Worm (Caenorhabditis elegans) whole organism, L3 larva: Measurements from ENCODE around the gene C30F2.2.

ENCODE experiments used
- aly-2 ChIP-seq: fragments of 150-350 bp; optimal IDR thresholded peaks from 2 replicates; lab custom pipeline; 2014; ENCODE audit warnings: missing biosample characterization, missing genetic modification characterization
- ceh-82 ChIP-seq: fragments of 150-350 bp; optimal IDR thresholded peaks from 2 replicates; lab custom pipeline; 2014; ENCODE audit warnings: missing biosample characterization, missing genetic modification characterization
- elt-3 ChIP-seq, 3 experiments: fragments of 150-350 bp in 1 of 3; sonication (generic microtip) in 2 of 3; optimal IDR thresholded peaks; 2 replicates in 2 of 3; 4 replicates in 1 of 3; lab custom pipeline; 2014 to 2017; ENCODE audit warnings: missing biosample characterization in 3 of 3, missing genetic modification characterization in 3 of 3
- fos-1 ChIP-seq: fragments of 150-350 bp; optimal IDR thresholded peaks from 2 replicates; lab custom pipeline; 2014; ENCODE audit warnings: missing biosample characterization, missing genetic modification characterization
- nhr-237 ChIP-seq: fragments of 150-350 bp; optimal IDR thresholded peaks from 2 replicates; lab custom pipeline; 2014; ENCODE audit warnings: missing biosample characterization, missing genetic modification characterization
- nhr-77 ChIP-seq: fragments of 150-350 bp; optimal IDR thresholded peaks from 2 replicates; lab custom pipeline; 2014; ENCODE audit warnings: missing biosample characterization, missing genetic modification characterization
- tbx-2 ChIP-seq: sonication (generic microtip); optimal IDR thresholded peaks from 2 replicates; lab custom pipeline; 2016; ENCODE audit warnings: mild to moderate bottlenecking, missing genetic modification characterization, missing compliant biosample characterization
- unc-62 ChIP-seq: fragments of 150-350 bp; sonication (generic microtip); optimal IDR thresholded peaks from 4 replicates; lab custom pipeline; 2014; ENCODE audit warnings: missing biosample characterization, missing genetic modification reagents, missing genetic modification characterization
- zag-1 ChIP-seq: fragments of 150-350 bp; optimal IDR thresholded peaks from 2 replicates; lab custom pipeline; 2014; ENCODE audit warnings: missing biosample characterization, missing genetic modification characterization
- ztf-4 ChIP-seq: fragments of 150-350 bp; optimal IDR thresholded peaks from 2 replicates; lab custom pipeline; 2014; ENCODE audit warnings: missing biosample characterization, missing genetic modification characterization

DNA sequence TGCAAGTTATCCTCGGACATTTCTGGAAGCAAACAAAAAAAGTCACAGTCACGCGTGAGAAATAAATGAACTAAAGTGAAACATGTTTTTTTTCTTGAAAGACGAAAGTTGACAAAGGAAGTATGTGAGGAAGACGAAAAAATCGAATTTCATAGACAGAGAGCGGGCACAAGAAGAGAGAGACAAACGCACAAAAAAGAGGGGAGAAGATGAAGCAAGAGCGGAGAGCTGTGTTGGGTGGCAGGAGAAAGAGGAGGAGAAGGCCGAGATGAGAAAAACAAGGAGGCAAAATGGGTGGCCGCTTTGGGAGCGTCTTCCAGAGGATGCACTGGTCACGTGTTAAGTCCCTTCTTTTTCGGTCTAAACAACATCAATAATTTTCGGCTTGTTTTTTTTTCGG is 43.8 kb upstream of the C30F2.2 start, which contains the start of gene ZK1073.1:
- TF ChIP-seq ztf-4 (no peak), tbx-2 (no peak), unc-62 (no peak), nhr-237 (tag; lab: Kevin White, UChicago) (no peak), fos-1 (no peak), elt-3 (tag; optimal IDR thresholded peaks at IDR 0.05; lab: Kevin White, UChicago) (no peak), nhr-77 (tag; lab: Kevin White, UChicago) (no peak), aly-2 (tag; lab: Kevin White, UChicago) (no peak), ceh-82 (tag; lab: Kevin White, UChicago) (no peak), zag-1 (no peak)
